Fruit fly (Drosophila melanogaster) whole organism, embryonic: ENCODE data around the gene CG10347.

Experiments
- Bgb ChIP-seq: fragments of 200-800 bp; sonication (Bioruptor generic); IDR thresholded peaks from 2 replicates; pipeline ENCODE4 v1.3.6; 2022; ENCODE audit warnings: missing biosample characterization, missing genetic modification characterization; ENCODE audit not compliant: partially characterized antibody
- CG10366 ChIP-seq: fragments of 200-800 bp; sonication (Bioruptor generic); IDR thresholded peaks from 2 replicates; pipeline ENCODE4 v1.3.6; 2022; ENCODE audit warnings: missing biosample characterization, missing genetic modification characterization
- CG14860 ChIP-seq: fragments of 200-800 bp; sonication (Bioruptor generic); IDR thresholded peaks from 3 replicates; pipeline ENCODE4 v1.3.6; 2022; ENCODE audit warnings: missing biosample characterization, missing genetic modification characterization; ENCODE audit not compliant: partially characterized antibody
- CG15696 ChIP-seq: fragments of 200-800 bp; sonication (Bioruptor generic); optimal IDR thresholded peaks from 2 replicates; lab custom pipeline; 2019; ENCODE audit warnings: missing biosample characterization, mild to moderate bottlenecking, missing genetic modification characterization, moderate library complexity
- CG17186 ChIP-seq: fragments of 200-800 bp; sonication (Bioruptor generic); optimal IDR thresholded peaks from 3 replicates; lab custom pipeline; 2017; ENCODE audit warnings: missing biosample characterization, missing genetic modification reagents, missing genetic modification characterization
- CG1832 ChIP-seq: fragments of 200-800 bp; sonication (Bioruptor generic); optimal IDR thresholded peaks from 2 replicates; lab custom pipeline; 2017; ENCODE audit warnings: missing biosample characterization, mild to moderate bottlenecking, missing genetic modification characterization, inconsistent platforms
- CG3163 ChIP-seq: fragments of 200-800 bp; sonication (Bioruptor generic); optimal IDR thresholded peaks from 3 replicates; lab custom pipeline; 2016; ENCODE audit warnings: missing biosample characterization, missing genetic modification characterization
- CG34224 ChIP-seq: fragments of 200-800 bp; sonication (Bioruptor generic); IDR thresholded peaks from 3 replicates; pipeline ENCODE4 v1.3.6; 2022; ENCODE audit warnings: missing biosample characterization, missing genetic modification characterization; ENCODE audit not compliant: partially characterized antibody
- CG3726 ChIP-seq: fragments of 200-800 bp; sonication (Bioruptor generic); IDR thresholded peaks from 3 replicates; pipeline ENCODE4, ENCODE4 v1.3.6; 2022; ENCODE audit warnings: missing biosample characterization, missing genetic modification characterization
- CG5953 ChIP-seq: fragments of 200-800 bp; sonication (Bioruptor generic); IDR thresholded peaks from 2 replicates; pipeline ENCODE4 v1.3.6; 2022; ENCODE audit warnings: missing biosample characterization, missing genetic modification characterization
- CG6254 ChIP-seq: fragments of 200-800 bp; sonication (Bioruptor generic); optimal IDR thresholded peaks from 3 replicates; lab custom pipeline; 2017; ENCODE audit warnings: mild to moderate bottlenecking, missing biosample characterization, missing genetic modification reagents, missing genetic modification characterization
- CG6791 ChIP-seq: fragments of 200-800 bp; sonication (Bioruptor generic); IDR thresholded peaks from 3 replicates; pipeline ENCODE4 v1.3.6; 2022; ENCODE audit warnings: missing biosample characterization, missing genetic modification characterization; ENCODE audit not compliant: partially characterized antibody
- CG7963 ChIP-seq: fragments of 200-800 bp; sonication (Bioruptor generic); IDR thresholded peaks from 3 replicates; pipeline ENCODE4 v1.3.6; 2022; ENCODE audit warnings: missing biosample characterization, missing genetic modification characterization; ENCODE audit not compliant: partially characterized antibody
- CG8478 ChIP-seq: fragments of >200 bp; optimal IDR thresholded peaks from 2 replicates; lab custom pipeline; 2018
- Dbx ChIP-seq: fragments of 200-800 bp; sonication (Bioruptor generic); IDR thresholded peaks from 3 replicates; pipeline ENCODE4 v1.3.6; 2022; ENCODE audit warnings: missing biosample characterization, missing genetic modification characterization
- Deaf1 ChIP-seq: fragments of 200-800 bp; optimal IDR thresholded peaks from 3 replicates; lab custom pipeline; 2019; ENCODE audit warnings: missing biosample characterization, mild to moderate bottlenecking, missing genetic modification characterization, moderate library complexity
- Eip74EF ChIP-seq, 2 experiments: fragments of 200-800 bp in 1 of 2; fragments of >200 bp in 1 of 2; sonication (Bioruptor generic) in 1 of 2; optimal IDR thresholded peaks; 2 replicates each; lab custom pipeline; 2017 to 2019; ENCODE audit warnings: missing biosample characterization in 2 of 2, missing genetic modification characterization in 2 of 2, mild to moderate bottlenecking in 1 of 2, moderate library complexity in 1 of 2
- MESR4 ChIP-seq: fragments of 200-800 bp; sonication (Bioruptor generic); optimal IDR thresholded peaks from 2 replicates; lab custom pipeline; 2018; ENCODE audit warnings: missing biosample characterization, mild to moderate bottlenecking, missing genetic modification characterization, moderate library complexity
- PHDP ChIP-seq: fragments of 200-800 bp; sonication (Bioruptor generic); optimal IDR thresholded peaks from 3 replicates; lab custom pipeline; 2018; ENCODE audit warnings: missing biosample characterization, mild to moderate bottlenecking, missing genetic modification characterization, moderate library complexity
- Scr ChIP-seq: fragments of 200-800 bp; sonication (Bioruptor generic); IDR thresholded peaks from 2 replicates; pipeline ENCODE4 v1.3.6; 2022; ENCODE audit warnings: missing biosample characterization, missing genetic modification characterization; ENCODE audit not compliant: partially characterized antibody
- Trl ChIP-seq, 3 experiments: fragments of >200 bp in 2 of 3; fragments of 200-800 bp in 1 of 3; sonication (Bioruptor generic) in 1 of 3; optimal IDR thresholded peaks; 2 replicates in 1 of 3; 3 replicates in 2 of 3; lab custom pipeline; 2016 to 2017; ENCODE audit warnings: missing biosample characterization in 1 of 3, missing genetic modification characterization in 1 of 3
- bbx ChIP-seq: fragments of 200-800 bp; sonication (Bioruptor generic); IDR thresholded peaks from 2 replicates; pipeline ENCODE4 v1.3.6; 2022; ENCODE audit warnings: missing biosample characterization, missing genetic modification characterization; ENCODE audit not compliant: partially characterized antibody
- chinmo ChIP-seq: fragments of 200-800 bp; sonication (Bioruptor generic); IDR thresholded peaks from 4 replicates; pipeline ENCODE4 v1.3.6; 2022; ENCODE audit warnings: missing biosample characterization, missing genetic modification characterization; ENCODE audit not compliant: partially characterized antibody
- crol ChIP-seq: fragments of 200-800 bp; sonication (Bioruptor generic); IDR thresholded peaks from 2 replicates; pipeline ENCODE4 v1.3.6; 2022; ENCODE audit warnings: missing biosample characterization, missing genetic modification characterization
- dmrt99B ChIP-seq: fragments of 200-800 bp; sonication (Bioruptor generic); optimal IDR thresholded peaks from 2 replicates; lab custom pipeline; 2018; ENCODE audit warnings: missing biosample characterization, mild to moderate bottlenecking, missing genetic modification characterization, moderate library complexity
- eve ChIP-seq, 2 experiments: fragments of >200 bp; optimal IDR thresholded peaks; 2 replicates each; lab custom pipeline; 2017; ENCODE audit warnings: missing biosample characterization in 2 of 2, missing genetic modification characterization in 2 of 2
- ftz-f1 ChIP-seq: fragments of 200-800 bp; sonication (Bioruptor generic); optimal IDR thresholded peaks from 2 replicates; lab custom pipeline; 2016; ENCODE audit warnings: missing biosample characterization, missing genetic modification characterization
- gfzf ChIP-seq: fragments of 200-800 bp; sonication (Bioruptor generic); optimal IDR thresholded peaks from 2 replicates; lab custom pipeline; 2016; ENCODE audit warnings: missing biosample characterization, mild to moderate bottlenecking, missing genetic modification characterization, moderate library complexity
- gsb ChIP-seq: fragments of 200-800 bp; sonication (Bioruptor generic); IDR thresholded peaks from 2 replicates; pipeline ENCODE4 v1.3.6; 2022; ENCODE audit warnings: missing biosample characterization, missing genetic modification characterization
- hth ChIP-seq: fragments of >200 bp; optimal IDR thresholded peaks from 2 replicates; lab custom pipeline; 2017; ENCODE audit warnings: inconsistent platforms
- kay ChIP-seq: fragments of 200-800 bp; sonication (Bioruptor generic); optimal IDR thresholded peaks from 2 replicates; lab custom pipeline; 2016; ENCODE audit warnings: missing biosample characterization, missing genetic modification characterization
- mld ChIP-seq: fragments of 200-800 bp; sonication (Bioruptor generic); IDR thresholded peaks from 3 replicates; pipeline ENCODE4 v1.3.6; 2022; ENCODE audit warnings: missing biosample characterization, missing genetic modification characterization; ENCODE audit not compliant: partially characterized antibody
- nau ChIP-seq: fragments of 200-800 bp; sonication (Bioruptor generic); optimal IDR thresholded peaks from 3 replicates; lab custom pipeline; 2017; ENCODE audit warnings: missing biosample characterization, mild to moderate bottlenecking, missing genetic modification characterization, missing genetic modification reagents
- nerfin-1 ChIP-seq: fragments of 200-800 bp; sonication (Bioruptor generic); optimal IDR thresholded peaks from 3 replicates; lab custom pipeline; 2019; ENCODE audit warnings: missing biosample characterization, mild to moderate bottlenecking, missing genetic modification characterization, moderate library complexity
- pzg ChIP-seq: fragments of 200-800 bp; sonication (Bioruptor generic); optimal IDR thresholded peaks from 3 replicates; lab custom pipeline; 2018; ENCODE audit warnings: missing biosample characterization, mild to moderate bottlenecking, missing genetic modification characterization, moderate library complexity
- salm ChIP-seq: fragments of 200-800 bp; sonication (Bioruptor generic); optimal IDR thresholded peaks from 2 replicates; lab custom pipeline; 2018; ENCODE audit warnings: missing biosample characterization, mild to moderate bottlenecking, missing genetic modification characterization
- sens ChIP-seq: fragments of 200-800 bp; sonication (Bioruptor generic); peaks from one replicate; lab custom pipeline; 2016; ENCODE audit warnings: missing biosample characterization, missing genetic modification characterization
- sim ChIP-seq: fragments of 200-800 bp; sonication (Bioruptor generic); IDR thresholded peaks from 2 replicates; pipeline ENCODE4 v1.3.6; 2022; ENCODE audit warnings: missing biosample characterization, missing genetic modification characterization
- sr ChIP-seq: fragments of 200-800 bp; sonication (Bioruptor generic); IDR thresholded peaks from 3 replicates; pipeline ENCODE4 v1.3.6; 2022; ENCODE audit warnings: missing biosample characterization, missing genetic modification characterization
- tna ChIP-seq: fragments of 200-800 bp; sonication (Bioruptor generic); IDR thresholded peaks from 2 replicates; pipeline ENCODE4 v1.3.6; 2022; ENCODE audit warnings: missing biosample characterization, missing genetic modification characterization; ENCODE audit not compliant: partially characterized antibody
- vnd ChIP-seq: fragments of 200-800 bp; sonication (Bioruptor generic); IDR thresholded peaks from 3 replicates; pipeline ENCODE4 v1.3.6; 2022; ENCODE audit warnings: missing biosample characterization, missing genetic modification characterization; ENCODE audit not compliant: partially characterized antibody

Gene CG10347

dm6 chrX:11828336-11829007, 26.3 kb downstream of the CG10347 start (continued):
- no peak for TF ChIP-seq CG5953 (GFP tag; lab: Robert Waterston, UW)
- no peak for TF ChIP-seq CG3163
- peak; percentile 61; the same call in 1 of the 3 replicates for TF ChIP-seq CG6791 (GFP tag; lab: Robert Waterston, UW)
- TF ChIP-seq gsb, result no peak
- 0 out of 4 replicates have a peak, but pooled peaks have one; percentile 27 for TF ChIP-seq chinmo (GFP tag; lab: Robert Waterston, UW)
- no peak for TF ChIP-seq kay (GFP tag; lab: Kevin White, UChicago)
- TF ChIP-seq sim (GFP tag; lab: Robert Waterston, UW), result no peak
- peak; percentile 59; the same call in 1 of the 2 replicates for TF ChIP-seq tna (GFP tag; lab: Robert Waterston, UW)
- TF ChIP-seq CG14860 (GFP tag; lab: Robert Waterston, UW), result peak; percentile 78
- TF ChIP-seq Deaf1 (tag; lab: Kevin White, UChicago), result no peak
- no peak for TF ChIP-seq PHDP
- TF ChIP-seq ftz-f1 (GFP tag; lab: Kevin White, UChicago), result no peak
- TF ChIP-seq CG6254 (GFP tag; lab: Kevin White, UChicago), result no peak
- TF ChIP-seq vnd (GFP tag; lab: Robert Waterston, UW), result 0 out of 3 replicates have a peak, but pooled peaks have one; percentile 27
- no peak for TF ChIP-seq Dbx (GFP tag; lab: Robert Waterston, UW)
- no peak for TF ChIP-seq dmrt99B
- TF ChIP-seq pzg (GFP tag; lab: Kevin White, UChicago), result no peak
- no peak for TF ChIP-seq crol (GFP tag; lab: Robert Waterston, UW)
- TF ChIP-seq nau (GFP tag; lab: Kevin White, UChicago), result no peak
- TF ChIP-seq sr (GFP tag; lab: Robert Waterston, UW), result no peak
- TF ChIP-seq Scr, result peak; percentile 22; the same call in 1 of the 2 replicates
- TF ChIP-seq Bgb (GFP tag; lab: Robert Waterston, UW), result peak; percentile 40; the same call in 1 of the 2 replicates
- TF ChIP-seq CG3726 (GFP tag; lab: Robert Waterston, UW), result no peak
- 0 out of 3 replicates have a peak, but pooled peaks have one; percentile 31 for TF ChIP-seq CG34224
- TF ChIP-seq Eip74EF (GFP tag; optimal IDR thresholded peaks at IDR 0.05; lab: Kevin White, UChicago), result no peak
- no peak for TF ChIP-seq CG15696
- TF ChIP-seq bbx, result 0 out of 2 replicates have a peak, but pooled peaks have one; percentile 14
- TF ChIP-seq mld (GFP tag; lab: Robert Waterston, UW), result 0 out of 3 replicates have a peak, but pooled peaks have one; percentile 20
- no peak for TF ChIP-seq sens (GFP tag; lab: Kevin White, UChicago)
- TF ChIP-seq CG7963 (GFP tag; lab: Robert Waterston, UW), result 0 out of 3 replicates have a peak, but pooled peaks have one; percentile 25
- TF ChIP-seq gfzf (GFP tag; lab: Kevin White, UChicago), result no peak
- TF ChIP-seq salm (tag; lab: Kevin White, UChicago), result no peak
- no peak for TF ChIP-seq hth (lab: Kevin White, UChicago)
- no peak for TF ChIP-seq nerfin-1 (tag; lab: Kevin White, UChicago)
- TF ChIP-seq CG8478 (lab: Kevin White, UChicago), result peak; percentile 64
- no peak for TF ChIP-seq eve (GFP tag; optimal IDR thresholded peaks at IDR 0.05; lab: Kevin White, UChicago)
- peak; percentile 81 for TF ChIP-seq CG1832 (GFP tag; lab: Kevin White, UChicago)
- no peak for TF ChIP-seq MESR4
- TF ChIP-seq CG10366 (GFP tag; lab: Robert Waterston, UW), result no peak
- peak; percentile 20 to 21 for TF ChIP-seq Trl (optimal IDR thresholded peaks at IDR 0.05; lab: Kevin White, UChicago)
- TF ChIP-seq Trl (GFP tag; optimal IDR thresholded peaks at IDR 0.05; lab: Kevin White, UChicago), result no peak
- no peak for TF ChIP-seq CG17186
